Worm (Caenorhabditis elegans) whole organism, mixed stage, embryonic: ENCODE measurements around the gene swp-1.

ENCODE experiments used
- ces-1 ChIP-seq: fragments of 150-350 bp; optimal IDR thresholded peaks from 2 replicates; lab custom pipeline; 2014; ENCODE audit warnings: missing biosample characterization, missing genetic modification reagents, missing genetic modification characterization
- cnd-1 ChIP-seq: fragments of 200-800 bp; sonication (Bioruptor generic); optimal IDR thresholded peaks from 2 replicates; lab custom pipeline; 2018; ENCODE audit warnings: mild to moderate bottlenecking, missing genetic modification characterization, missing compliant biosample characterization
- lin-32 ChIP-seq: fragments of 200-800 bp; sonication (Bioruptor generic); optimal IDR thresholded peaks from 2 replicates; lab custom pipeline; 2018; ENCODE audit warnings: mild to moderate bottlenecking, missing genetic modification characterization, missing compliant biosample characterization
- lsy-2 ChIP-seq: fragments of 150-350 bp; optimal IDR thresholded peaks from 2 replicates; lab custom pipeline; 2014; ENCODE audit warnings: missing biosample characterization, missing genetic modification characterization
- mep-1 ChIP-seq: fragments of 150-350 bp; optimal IDR thresholded peaks from 2 replicates; lab custom pipeline; 2017; ENCODE audit warnings: missing biosample characterization, missing genetic modification reagents, missing genetic modification characterization, inconsistent platforms
- snpc-4 ChIP-seq: fragments of 150-350 bp; optimal IDR thresholded peaks from 2 replicates; lab custom pipeline; 2014; ENCODE audit warnings: missing biosample characterization, missing genetic modification characterization
- unc-62 ChIP-seq: fragments of 150-350 bp; optimal IDR thresholded peaks from 2 replicates; lab custom pipeline; 2014; ENCODE audit warnings: missing biosample characterization, missing genetic modification reagents, missing genetic modification characterization

- TF ChIP-seq mep-1 (tag; lab: Kevin White, UChicago), result no peak
- TF ChIP-seq snpc-4 (tag; lab: Kevin White, UChicago), result no peak
- TF ChIP-seq lin-32 (GFP tag; lab: Kevin White, UChicago), result no peak
- TF ChIP-seq lsy-2, result no peak
- TF ChIP-seq cnd-1, result no peak
- no peak for TF ChIP-seq ces-1 (GFP tag; lab: Kevin White, UChicago)
- TF ChIP-seq unc-62 (GFP tag; lab: Kevin White, UChicago), result no peak
Measured at ce11 chrIII:5675384-5675984, 29.8 kb downstream of the swp-1 start.
